Worm (Caenorhabditis elegans) whole organism, L4/young adult: ENCODE measurements around the gene tag-294.

Experiments
- W03F9.2 ChIP-seq: fragments of 150-350 bp; optimal IDR thresholded peaks from 2 replicates; lab custom pipeline; 2014; ENCODE audit warnings: missing biosample characterization, missing genetic modification characterization
- dao-5 ChIP-seq: sonication (generic microtip); optimal IDR thresholded peaks from 2 replicates; lab custom pipeline; 2016; ENCODE audit warnings: missing genotype, missing genetic modification characterization, moderate library complexity, missing compliant biosample characterization
- him-1 ChIP-seq: sonication (generic microtip); optimal IDR thresholded peaks from 2 replicates; lab custom pipeline; 2016; ENCODE audit warnings: missing genotype, missing genetic modification reagents, missing genetic modification characterization, missing compliant biosample characterization

The tag-294 gene

ce11 chrX:5724544-5724943, 38.6 kb downstream of the tag-294 start:
- TF ChIP-seq W03F9.2 (tag; lab: Kevin White, UChicago): no peak
- no peak for TF ChIP-seq him-1 (tag; lab: Kevin White, UChicago)
- no peak for TF ChIP-seq dao-5 (tag; lab: Kevin White, UChicago)

ce11 chrX:5723758-5724157, 39.4 kb downstream of the tag-294 start:
- TF ChIP-seq dao-5 (tag; lab: Kevin White, UChicago): no peak
- TF ChIP-seq him-1 (tag; lab: Kevin White, UChicago): no peak
- TF ChIP-seq W03F9.2 (tag; lab: Kevin White, UChicago): no peak

- no peak for TF ChIP-seq dao-5 (tag; lab: Kevin White, UChicago)
- TF ChIP-seq W03F9.2 (tag; lab: Kevin White, UChicago): no peak
- no peak for TF ChIP-seq him-1 (tag; lab: Kevin White, UChicago)
These were observed 42.3 kb downstream of the tag-294 start for ce11 chrX:5720929-5721328.

- TF ChIP-seq him-1 (tag; lab: Kevin White, UChicago) (no peak), W03F9.2 (tag; lab: Kevin White, UChicago) (no peak), dao-5 (tag; lab: Kevin White, UChicago) (no peak)
These were observed 43.1 kb downstream of the tag-294 start, which contains the start of gene C41G11.1 for ce11 chrX:5720124-5720523. TSS of gene C41G11.1 (minus strand) at chrX:5720224.

- TF ChIP-seq dao-5 (tag; lab: Kevin White, UChicago): no peak
- TF ChIP-seq W03F9.2 (tag; lab: Kevin White, UChicago): no peak
- no peak for TF ChIP-seq him-1 (tag; lab: Kevin White, UChicago)
These were observed 47.3 kb downstream of the tag-294 start for ce11 chrX:5715831-5716364.

- TF ChIP-seq W03F9.2 (tag; lab: Kevin White, UChicago) (no peak), dao-5 (tag; lab: Kevin White, UChicago) (no peak), him-1 (tag; lab: Kevin White, UChicago) (no peak)
These were observed 47.8 kb downstream of the tag-294 start for ce11 chrX:5715369-5715768.

- TF ChIP-seq W03F9.2 (tag; lab: Kevin White, UChicago) (no peak), him-1 (tag; lab: Kevin White, UChicago) (no peak), dao-5 (tag; lab: Kevin White, UChicago) (no peak)
These were observed 49.0 kb downstream of the tag-294 start, which contains the start of gene cyp-43A1 for ce11 chrX:5714077-5714675. TSS of gene cyp-43A1 (plus strand) at chrX:5714522.

DNA sequence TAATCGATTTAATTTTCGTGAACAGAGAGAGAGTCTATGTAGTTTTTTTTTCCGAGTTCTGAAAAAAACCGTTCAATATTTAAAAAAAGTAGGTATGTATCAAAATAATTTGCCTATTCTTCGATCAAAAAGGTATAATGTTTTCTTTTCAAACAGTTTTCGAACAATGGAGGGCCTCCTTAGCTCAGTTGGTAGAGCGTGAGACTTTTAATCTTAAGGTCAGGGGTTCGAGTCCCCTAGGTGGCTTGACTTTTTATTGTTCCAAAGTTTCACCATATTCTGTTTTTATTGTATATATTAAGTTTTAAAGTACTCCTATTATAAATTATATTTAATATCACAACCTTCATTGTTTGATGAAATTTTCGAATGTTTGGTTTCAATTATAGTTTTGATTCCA, 49.7 kb downstream of the tag-294 start:
- TF ChIP-seq W03F9.2 (tag; lab: Kevin White, UChicago): peak; percentile 35
- no peak for TF ChIP-seq him-1 (tag; lab: Kevin White, UChicago)
- no peak for TF ChIP-seq dao-5 (tag; lab: Kevin White, UChicago)

ce11 chrX:5710637-5711036, 52.6 kb downstream of the tag-294 start, which contains the start of gene cat-1:
TSS of gene cat-1 (minus strand) at chrX:5710737.
- TF ChIP-seq dao-5 (tag; lab: Kevin White, UChicago): no peak
- TF ChIP-seq him-1 (tag; lab: Kevin White, UChicago): no peak
